Fruit fly (Drosophila melanogaster) whole organism, embryonic: ENCODE results near the gene AANATL7.

Source experiments
- CG10209 ChIP-seq: fragments of 200-800 bp; sonication (Bioruptor generic); optimal IDR thresholded peaks from 3 replicates; lab custom pipeline; 2017; ENCODE audit warnings: missing biosample characterization, mild to moderate bottlenecking, missing genetic modification characterization, missing genetic modification reagents
- CG11723 ChIP-seq: fragments of 200-800 bp; sonication (Bioruptor generic); optimal IDR thresholded peaks from 2 replicates; lab custom pipeline; 2017; ENCODE audit warnings: missing biosample characterization, mild to moderate bottlenecking, missing genetic modification characterization
- CG5245 ChIP-seq: fragments of 200-800 bp; sonication (Bioruptor generic); optimal IDR thresholded peaks from 3 replicates; lab custom pipeline; 2016; ENCODE audit warnings: missing biosample characterization, missing genetic modification characterization
- Dip2 ChIP-seq: fragments of 200-800 bp; sonication (Bioruptor generic); IDR thresholded peaks from 2 replicates; pipeline ENCODE4 v1.3.6; 2022; ENCODE audit warnings: missing biosample characterization, missing genetic modification characterization
- Ets97D ChIP-seq: fragments of 200-800 bp; sonication (Bioruptor generic); optimal IDR thresholded peaks from 3 replicates; lab custom pipeline; 2016; ENCODE audit warnings: missing biosample characterization, missing genetic modification characterization
- Jarid2 ChIP-seq: fragments of 200-800 bp; sonication (Bioruptor generic); optimal IDR thresholded peaks from 3 replicates; lab custom pipeline; 2017; ENCODE audit warnings: mild to moderate bottlenecking, missing biosample characterization, missing genetic modification reagents, missing genetic modification characterization
- Ptx1 ChIP-seq: fragments of 200-800 bp; sonication (Bioruptor generic); IDR thresholded peaks from 2 replicates; pipeline ENCODE4 v1.3.6; 2022; ENCODE audit warnings: missing biosample characterization, missing genetic modification characterization
- bsh ChIP-seq, 2 experiments: fragments of 200-800 bp; sonication (Bioruptor generic); optimal IDR thresholded peaks; 2 replicates each; lab custom pipeline; 2017 to 2018; ENCODE audit warnings: mild to moderate bottlenecking in 2 of 2, missing biosample characterization in 2 of 2, missing genetic modification characterization in 2 of 2, moderate library complexity in 1 of 2
- tx ChIP-seq: fragments of 200-800 bp; sonication (Bioruptor generic); optimal IDR thresholded peaks from 2 replicates; lab custom pipeline; 2016; ENCODE audit warnings: missing biosample characterization, missing genetic modification characterization

dm6 chrX:2539495-2539894 lies 41.3 kb upstream of the AANATL7 start:
- no peak for TF ChIP-seq tx (GFP tag; lab: Kevin White, UChicago)
- no peak for TF ChIP-seq CG10209 (GFP tag; lab: Kevin White, UChicago)
- no peak for TF ChIP-seq Jarid2 (GFP tag; lab: Kevin White, UChicago)
- no peak for TF ChIP-seq Dip2 (GFP tag; lab: Robert Waterston, UW)
- no peak for TF ChIP-seq CG5245
- TF ChIP-seq CG11723 (GFP tag; lab: Kevin White, UChicago) = no peak
- TF ChIP-seq bsh (GFP tag; optimal IDR thresholded peaks at IDR 0.05; lab: Kevin White, UChicago) = no peak
- TF ChIP-seq Ets97D (GFP tag; lab: Kevin White, UChicago) = no peak
- TF ChIP-seq Ptx1 (GFP tag; lab: Robert Waterston, UW) = no peak
